Fruit fly (Drosophila melanogaster): ENCODE measurements around the gene CG10097.

- TF ChIP-seq pan (optimal IDR thresholded peaks at IDR 0.05) (no peak), CG8478 (optimal IDR thresholded peaks at IDR 0.05) (peak; percentile 71)
These were observed 29.9 kb upstream of the CG10097 start, which contains the start of gene Pp1-87B for dm6 chr3R:12425510-12426309.
